Fruit fly (Drosophila melanogaster) Kc167 (cell line): ENCODE measurements around the gene CG16762.

ENCODE experiments used
- Myc ChIP-seq: fragments of >200 bp; optimal IDR thresholded peaks from 2 replicates; lab custom pipeline; 2017; ENCODE audit warnings: missing external identifiers
- Sin3A ChIP-seq: fragments of >200 bp; optimal IDR thresholded peaks from 2 replicates; lab custom pipeline; 2018; ENCODE audit warnings: missing external identifiers
- h ChIP-seq: fragments of >200 bp; optimal IDR thresholded peaks from 3 replicates; lab custom pipeline; 2018; ENCODE audit warnings: missing external identifiers
- insv ChIP-seq: fragments of >200 bp; optimal IDR thresholded peaks from 3 replicates; lab custom pipeline; 2018; ENCODE audit warnings: missing external identifiers
- psq ChIP-seq: fragments of >200 bp; optimal IDR thresholded peaks from 2 replicates; lab custom pipeline; 2017; ENCODE audit warnings: missing external identifiers
- ttk ChIP-seq: sonication (Bioruptor generic); optimal IDR thresholded peaks from 2 replicates; lab custom pipeline; 2017; ENCODE audit warnings: missing external identifiers

CG16762 gene

DNA sequence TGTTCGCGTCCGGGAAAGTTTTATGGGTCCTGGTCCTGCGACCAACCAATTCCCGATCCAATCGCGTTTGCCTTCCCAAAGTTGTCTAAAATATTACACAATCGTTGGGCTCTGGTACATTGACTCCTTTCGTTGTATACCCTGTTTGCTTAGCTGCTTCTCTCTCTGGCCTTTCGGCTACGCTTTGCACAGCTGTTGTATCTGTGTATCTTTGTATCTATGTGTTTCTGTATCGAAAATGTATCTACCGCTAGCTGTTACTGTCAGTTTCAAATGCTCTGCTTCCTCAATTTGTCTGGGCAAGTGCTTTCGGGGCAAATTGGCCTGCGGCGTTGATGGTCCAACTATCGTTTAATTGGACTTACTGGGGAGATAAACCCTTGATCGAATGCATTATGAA lies 5.8 kb downstream of the CG16762 start:
- no peak for TF ChIP-seq psq

DNA sequence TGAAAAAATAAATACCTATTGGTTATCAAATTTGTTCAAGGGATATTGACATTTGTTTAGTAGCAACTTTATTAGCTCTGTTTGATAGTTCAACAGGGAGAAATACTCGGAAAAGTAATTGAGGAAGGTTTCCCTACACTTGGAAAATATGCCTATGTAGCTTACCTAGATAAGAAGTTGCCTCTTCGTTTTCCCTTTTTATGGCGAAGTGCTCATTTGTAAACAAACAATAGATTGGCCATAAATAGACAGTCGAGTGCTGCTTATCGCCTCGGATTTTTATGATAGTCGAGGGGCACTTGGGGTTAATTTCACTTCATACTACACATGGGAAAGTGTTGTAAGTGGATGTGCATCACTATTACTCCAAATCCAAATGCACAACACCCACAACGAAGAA lies 6.9 kb downstream of the CG16762 start:
- TF ChIP-seq psq (no peak), Myc (lab: Kevin White, UChicago) (no peak), h (lab: Kevin White, UChicago) (no peak), Sin3A (lab: Kevin White, UChicago) (no peak), insv (lab: Kevin White, UChicago) (no peak), ttk (lab: Kevin White, UChicago) (no peak)

DNA sequence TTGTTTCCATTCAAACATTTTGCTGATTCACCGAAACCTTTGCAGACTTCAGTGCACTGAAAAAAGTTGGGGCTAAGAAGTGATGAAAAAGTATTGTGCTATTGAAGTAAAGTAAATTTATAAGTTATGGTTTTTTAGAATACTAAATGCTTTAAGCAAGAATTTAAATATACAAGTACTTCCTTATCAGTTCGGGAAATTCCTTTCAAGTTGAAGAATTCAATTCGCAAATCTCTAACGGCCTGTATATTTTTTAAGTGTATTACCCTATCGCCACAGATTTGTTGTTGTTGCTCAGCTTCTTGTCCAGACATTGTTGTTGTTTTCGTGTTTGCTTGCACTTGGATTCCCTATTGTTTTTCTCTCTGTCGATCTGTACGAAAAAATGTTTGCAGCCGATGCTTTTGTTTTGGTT lies 8.0 kb downstream of the CG16762 start:
- TF ChIP-seq psq = no peak
- TF ChIP-seq Myc (lab: Kevin White, UChicago) = no peak
- TF ChIP-seq insv (lab: Kevin White, UChicago) = no peak

DNA sequence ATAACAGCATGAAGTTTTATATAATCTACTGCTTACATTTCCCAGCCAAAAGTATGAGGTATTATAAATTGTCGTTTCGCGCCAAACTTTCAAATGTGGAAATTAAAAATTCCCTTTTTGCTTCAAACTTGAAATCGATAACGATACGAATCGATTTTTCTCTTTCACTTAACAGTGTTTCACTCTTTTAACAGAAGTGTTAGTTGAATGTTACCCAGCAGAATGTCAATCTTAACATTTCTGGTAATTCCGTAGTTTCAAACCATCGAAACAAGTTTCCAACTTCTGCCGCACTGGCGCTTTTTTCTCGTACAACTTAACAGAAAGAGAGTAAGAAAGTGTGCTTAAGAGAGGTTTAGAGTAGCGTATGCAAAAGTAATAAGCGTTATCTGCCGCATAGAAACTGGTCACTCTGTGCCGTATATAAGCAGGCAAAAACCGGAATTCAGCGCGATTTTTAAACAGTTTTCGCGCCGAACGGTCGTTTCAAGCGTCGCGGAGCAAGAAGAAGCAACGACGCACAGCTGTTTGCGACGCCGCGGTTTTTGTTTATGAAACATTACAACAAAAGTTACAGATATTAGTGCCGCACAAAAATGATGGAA lies 8.9 kb downstream of the CG16762 start:
- no peak for TF ChIP-seq Sin3A (lab: Kevin White, UChicago)
- TF ChIP-seq h (lab: Kevin White, UChicago) = no peak
- TF ChIP-seq Myc (lab: Kevin White, UChicago) = no peak

DNA sequence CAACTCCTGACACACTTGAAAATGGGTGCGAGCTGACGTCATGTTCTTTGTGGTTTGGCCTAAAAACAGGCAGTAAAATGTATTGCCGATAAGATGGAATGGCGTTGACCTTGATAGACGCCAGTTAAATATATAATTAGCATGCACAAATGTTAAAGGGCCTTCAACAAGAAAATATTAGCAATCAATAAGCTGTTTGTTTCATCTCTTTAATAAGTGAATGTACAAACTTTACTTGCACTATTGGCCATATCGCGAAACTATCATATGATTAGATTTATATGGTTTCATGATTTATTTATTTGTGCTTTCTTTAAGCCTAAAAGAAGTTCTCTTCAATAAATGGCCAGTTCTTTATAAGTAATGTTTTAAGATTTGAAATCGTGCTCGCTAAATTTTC lies 13.4 kb downstream of the CG16762 start:
- TF ChIP-seq h (lab: Kevin White, UChicago) (no peak), Myc (lab: Kevin White, UChicago) (no peak), ttk (lab: Kevin White, UChicago) (no peak), psq (no peak), Sin3A (lab: Kevin White, UChicago) (no peak), insv (lab: Kevin White, UChicago) (no peak)

DNA sequence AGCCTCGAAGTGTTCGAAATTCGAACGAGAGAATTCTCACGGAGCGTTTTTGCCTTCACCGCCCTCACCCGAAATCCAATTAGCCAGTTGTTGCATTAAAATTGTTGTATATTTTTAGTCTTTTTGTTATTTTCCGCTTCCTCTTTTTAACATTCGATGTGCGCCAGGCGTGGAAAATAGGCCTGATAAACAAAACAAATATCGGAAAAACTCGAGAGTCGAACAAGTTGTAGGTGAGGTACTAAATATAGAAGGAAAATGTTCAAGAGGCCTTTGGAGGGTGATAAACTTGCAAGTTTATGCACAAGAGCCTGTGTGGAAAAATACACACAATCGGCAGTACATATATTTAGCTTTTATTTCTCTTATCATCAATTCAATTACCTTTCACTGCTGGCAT lies 16.7 kb downstream of the CG16762 start:
- TF ChIP-seq h (lab: Kevin White, UChicago) = no peak
- no peak for TF ChIP-seq Sin3A (lab: Kevin White, UChicago)
- no peak for TF ChIP-seq insv (lab: Kevin White, UChicago)
- TF ChIP-seq Myc (lab: Kevin White, UChicago) = no peak
- TF ChIP-seq ttk (lab: Kevin White, UChicago) = no peak
- no peak for TF ChIP-seq psq

DNA sequence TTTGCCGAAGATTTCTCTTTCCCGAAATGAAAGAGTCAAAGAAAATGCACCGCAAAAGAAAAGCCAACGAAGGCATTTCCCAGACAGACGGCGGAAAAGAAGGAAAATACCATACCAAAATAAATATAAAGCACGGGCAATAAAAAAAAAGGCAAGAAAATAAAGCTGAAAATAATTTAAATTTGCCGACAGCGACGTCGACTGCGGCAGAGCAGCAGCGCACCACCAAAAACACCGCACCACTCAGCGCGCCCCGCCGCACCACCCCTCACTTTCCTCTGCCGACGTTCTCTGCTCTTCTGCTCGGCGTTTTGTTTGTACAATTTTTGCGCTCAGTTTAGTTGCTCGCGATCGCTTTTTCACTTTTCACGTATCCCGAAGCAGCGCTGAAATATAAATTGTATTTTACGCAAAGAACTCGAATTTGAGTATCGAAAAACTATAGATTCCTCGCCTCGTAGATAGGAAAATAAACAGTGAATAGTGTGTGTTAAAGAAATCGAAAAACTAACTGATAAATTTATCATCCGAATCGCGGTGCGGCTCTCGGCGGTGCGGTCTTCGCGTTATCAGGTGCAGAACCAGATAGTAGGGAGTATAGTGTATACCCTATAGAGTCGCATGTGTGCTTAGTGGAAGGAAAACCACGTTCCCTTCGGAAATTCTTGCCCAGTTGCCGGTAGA lies 17.7 kb downstream of the CG16762 start:
- TF ChIP-seq h (lab: Kevin White, UChicago) = no peak
- no peak for TF ChIP-seq ttk (lab: Kevin White, UChicago)
- TF ChIP-seq insv (lab: Kevin White, UChicago) = no peak

DNA sequence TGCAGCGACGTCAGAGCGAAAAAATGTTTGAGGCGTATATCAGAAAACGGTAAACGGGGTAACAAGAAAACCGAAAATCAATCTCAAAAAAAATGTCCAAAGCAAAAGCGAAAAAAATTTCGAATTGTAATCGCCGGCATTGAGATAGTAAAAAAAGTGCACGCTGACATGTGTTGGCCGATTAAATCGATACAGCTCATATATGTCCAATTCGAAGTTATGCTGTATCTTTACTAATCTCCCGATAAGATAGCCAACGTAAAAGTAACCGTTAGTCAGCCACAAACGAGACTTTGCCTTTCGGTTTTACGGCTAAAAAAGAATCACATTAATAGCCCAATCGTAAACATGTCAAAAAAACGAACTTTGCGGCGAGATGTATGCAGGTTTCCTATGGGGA lies 18.5 kb downstream of the CG16762 start:
- TF ChIP-seq ttk (lab: Kevin White, UChicago) = no peak
- no peak for TF ChIP-seq Myc (lab: Kevin White, UChicago)
- no peak for TF ChIP-seq insv (lab: Kevin White, UChicago)

DNA sequence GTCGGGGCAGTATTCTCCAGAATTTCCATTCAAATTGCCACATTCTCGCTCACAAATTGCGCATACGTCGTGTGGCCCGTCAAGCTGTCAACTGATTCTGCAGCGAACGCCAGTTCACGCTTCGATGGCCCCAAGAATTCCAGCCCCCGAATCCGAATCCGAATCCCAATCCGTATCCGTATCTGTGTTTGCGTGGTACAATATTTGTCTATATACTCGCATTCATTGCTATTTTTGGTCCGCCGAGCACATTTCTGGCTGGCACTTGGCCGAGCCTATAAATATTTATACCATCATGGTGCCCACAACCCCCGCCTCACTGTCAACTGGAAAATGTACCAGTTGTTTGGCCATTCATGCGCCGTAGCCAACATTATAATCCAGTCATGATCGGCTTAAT lies 29.2 kb downstream of the CG16762 start:
- TF ChIP-seq Myc (lab: Kevin White, UChicago) = no peak
- TF ChIP-seq psq = no peak
- no peak for TF ChIP-seq h (lab: Kevin White, UChicago)
- TF ChIP-seq insv (lab: Kevin White, UChicago) = no peak
- TF ChIP-seq Sin3A (lab: Kevin White, UChicago) = no peak
- no peak for TF ChIP-seq ttk (lab: Kevin White, UChicago)

DNA sequence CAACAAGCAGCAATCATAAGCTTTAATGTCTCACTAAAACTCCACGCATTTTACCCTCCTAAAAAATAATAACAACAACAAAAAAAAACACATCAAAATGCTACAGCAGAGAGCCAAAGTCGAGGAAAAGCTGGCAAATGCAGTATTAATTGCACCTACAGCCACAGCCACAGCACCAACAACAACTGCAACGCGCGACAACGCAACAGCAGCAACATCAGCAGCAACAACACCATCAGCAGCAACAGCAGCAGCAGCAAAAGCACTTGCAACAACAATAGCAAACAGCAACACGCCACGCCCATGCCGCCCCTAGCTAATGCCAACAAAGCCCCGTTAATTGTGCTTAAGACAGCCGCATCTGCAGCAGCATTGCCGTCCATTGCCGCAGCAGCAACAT lies 33.1 kb downstream of the CG16762 start:
- TF ChIP-seq Myc (lab: Kevin White, UChicago) (no peak), psq (no peak), h (lab: Kevin White, UChicago) (no peak), insv (lab: Kevin White, UChicago) (no peak), Sin3A (lab: Kevin White, UChicago) (no peak), ttk (lab: Kevin White, UChicago) (no peak)

DNA sequence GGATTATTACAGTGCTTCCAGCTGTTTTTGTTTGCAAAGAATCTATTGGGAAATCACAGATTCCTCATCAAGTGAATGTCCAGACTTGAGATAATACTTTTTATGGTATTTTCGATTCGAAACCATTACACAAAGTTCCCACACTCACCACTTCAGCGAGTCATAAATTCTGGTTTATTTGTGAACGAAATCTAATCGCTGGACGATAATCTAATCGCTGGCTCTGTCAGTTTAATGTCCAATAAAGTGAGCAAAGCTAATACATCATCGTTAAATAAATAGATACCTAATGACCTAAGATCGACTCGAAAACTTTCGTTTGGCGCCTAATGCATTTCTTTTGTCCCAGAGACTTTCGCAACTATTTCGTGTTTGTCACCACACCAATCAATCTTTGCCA lies 33.6 kb downstream of the CG16762 start:
- no peak for TF ChIP-seq h (lab: Kevin White, UChicago)
- TF ChIP-seq insv (lab: Kevin White, UChicago) = no peak
- TF ChIP-seq Sin3A (lab: Kevin White, UChicago) = no peak

DNA sequence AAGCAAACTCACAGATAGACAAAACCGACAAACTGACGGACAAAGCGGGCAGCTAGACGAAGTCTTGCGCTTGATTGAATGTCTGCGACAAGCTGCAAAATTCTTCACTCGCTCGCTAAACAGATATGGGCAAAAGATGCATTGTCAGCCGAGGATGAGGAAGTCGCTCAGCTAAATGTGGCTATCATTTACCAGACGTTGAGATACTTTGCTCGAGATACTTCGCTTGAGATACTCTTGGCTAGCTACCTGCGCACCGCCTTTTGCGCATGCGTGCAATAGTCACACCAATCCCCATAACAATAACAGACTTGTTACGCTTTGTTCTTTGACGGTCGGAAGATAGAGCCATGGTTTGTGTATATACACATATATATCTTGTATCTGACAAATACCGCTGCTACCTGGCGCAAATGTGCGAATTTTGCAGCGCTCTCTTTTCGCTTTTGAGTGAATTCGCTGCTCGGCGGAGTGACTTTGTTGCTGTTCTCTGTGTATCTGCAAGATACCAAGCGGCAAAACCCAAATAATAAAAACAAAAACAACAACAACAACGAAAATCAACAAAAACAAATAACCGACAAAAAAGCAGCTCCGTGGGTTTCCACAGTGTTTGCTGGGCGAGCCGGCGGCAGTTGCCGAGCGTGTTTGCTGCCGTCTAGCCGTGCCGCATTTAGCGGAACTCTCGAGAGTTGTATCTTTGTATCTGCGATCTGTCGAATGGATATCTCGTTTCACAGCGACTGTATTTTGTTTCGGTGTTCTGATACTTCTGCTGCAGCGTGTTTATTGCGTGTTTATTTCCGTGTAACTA lies 36.6 kb downstream of the CG16762 start:
- TF ChIP-seq ttk (lab: Kevin White, UChicago) (no peak), h (lab: Kevin White, UChicago) (no peak), insv (lab: Kevin White, UChicago) (no peak), Sin3A (lab: Kevin White, UChicago) (no peak), psq (no peak), Myc (lab: Kevin White, UChicago) (no peak)
